Worm (Caenorhabditis elegans): Measurements from ENCODE around the gene mstr-2.
A peak's percentile ranks its signal among the peaks of the same experiment; 100 is the strongest.

Gene mstr-2

ce11 chrIII:4449893-4450579 is 18.9 kb upstream of the mstr-2 start, which contains the start of gene ceh-43 (continued):
- TF ChIP-seq pha-4 (GFP tag; IDR thresholded peaks at IDR 0.05), result peak; percentile 62; the same call in 1 of the 2 replicates
- no peak for TF ChIP-seq pha-4 (tag; optimal IDR thresholded peaks at IDR 0.05)
- peak; percentile 4 for TF ChIP-seq duxl-1 (tag; optimal IDR thresholded peaks at IDR 0.05; ENCODE audit: poor library complexity)
- TF ChIP-seq F44E2.7 (GFP tag; IDR thresholded peaks at IDR 0.05), result 0 out of 2 replicates have a peak, but pooled peaks have one; percentile 45
- no peak for TF ChIP-seq hif-1 (tag; optimal IDR thresholded peaks at IDR 0.05)

- TF ChIP-seq nhr-102 (tag; optimal IDR thresholded peaks at IDR 0.05) (no peak), D1046.2 (GFP tag; IDR thresholded peaks at IDR 0.05) (0 out of 2 replicates have a peak, but pooled peaks have one; percentile 18)
These were observed 18.0 kb upstream of the mstr-2 start for ce11 chrIII:4450773-4451423.

ce11 chrIII:4452749-4453148 is 16.2 kb upstream of the mstr-2 start:
- TF ChIP-seq aha-1 (tag), result peak; percentile 61
- no peak for TF ChIP-seq php-3 (GFP tag; IDR thresholded peaks at IDR 0.05)

ce11 chrIII:4453301-4453700 is 15.6 kb upstream of the mstr-2 start:
- TF ChIP-seq madf-5 (GFP tag; IDR thresholded peaks at IDR 0.05) (0 out of 4 replicates have a peak, but pooled peaks of 1 of the 2 experiments have one; percentile 47), ZK337.2 (GFP tag; IDR thresholded peaks at IDR 0.05) (no peak)

- TF ChIP-seq egl-27 (tag; optimal IDR thresholded peaks at IDR 0.05), result no peak
- TF ChIP-seq unc-62 (GFP tag; optimal IDR thresholded peaks at IDR 0.05 in 1 of 2), result peak in 1 of 2 experiments; percentile 42
- TF ChIP-seq unc-62 (tag; optimal IDR thresholded peaks at IDR 0.05), result no peak
These were observed 15.1 kb upstream of the mstr-2 start for ce11 chrIII:4453768-4454167.

ce11 chrIII:4454919-4455318 is 14.0 kb upstream of the mstr-2 start:
- TF ChIP-seq zfp-2 (tag; optimal IDR thresholded peaks at IDR 0.05) (no peak), fos-1 (tag; optimal IDR thresholded peaks at IDR 0.05) (no peak), gei-8 (GFP tag; optimal IDR thresholded peaks at IDR 0.05) (no peak), unc-62 (GFP tag; optimal IDR thresholded peaks at IDR 0.05 in 1 of 2) (peak in 1 of 2 experiments; percentile 13), unc-62 (tag; optimal IDR thresholded peaks at IDR 0.05) (no peak)

- no peak for TF ChIP-seq zfp-3 (GFP tag; conservative IDR thresholded peaks at IDR 0.05)
- TF ChIP-seq madf-9 (GFP tag; conservative IDR thresholded peaks at IDR 0.05), result no peak
- TF ChIP-seq nhr-48 (tag; optimal IDR thresholded peaks at IDR 0.05), result no peak
- no peak for TF ChIP-seq sdz-12 (GFP tag; optimal IDR thresholded peaks at IDR 0.05)
- peak in 1 of 2 experiments; percentile 57 for TF ChIP-seq lsy-2 (tag; optimal IDR thresholded peaks at IDR 0.05)
- TF ChIP-seq F49E8.2 (tag; optimal IDR thresholded peaks at IDR 0.05; ENCODE audit: borderline replicate concordance), result no peak
- TF ChIP-seq rbr-2 (tag; optimal IDR thresholded peaks at IDR 0.05), result peak; percentile 24
- peak; percentile 16 for TF ChIP-seq aha-1 (tag)
- TF ChIP-seq lin-29 (GFP tag; IDR thresholded peaks at IDR 0.05), result no peak
- no peak for TF ChIP-seq snpc-4 (tag; optimal IDR thresholded peaks at IDR 0.05)
These were observed 12.3 kb upstream of the mstr-2 start for ce11 chrIII:4456579-4456978.

Data from whole organism, L4 larva.